Fruit fly (Drosophila melanogaster) whole organism, embryonic: ENCODE measurements around the gene Nin.

ENCODE experiments used
- Antp ChIP-seq: fragments of 200-800 bp; sonication (Bioruptor generic); optimal IDR thresholded peaks from 3 replicates; lab custom pipeline; 2016; ENCODE audit warnings: missing biosample characterization, missing genetic modification characterization
- B-H1 ChIP-seq: fragments of 200-800 bp; sonication (Bioruptor generic); IDR thresholded peaks from 3 replicates; pipeline ENCODE4 v1.3.6; 2022; ENCODE audit warnings: missing biosample characterization, missing genetic modification characterization
- Bgb ChIP-seq: fragments of 200-800 bp; sonication (Bioruptor generic); IDR thresholded peaks from 2 replicates; pipeline ENCODE4 v1.3.6; 2022; ENCODE audit warnings: missing biosample characterization, missing genetic modification characterization; ENCODE audit not compliant: partially characterized antibody
- Bteb2 ChIP-seq: fragments of 200-800 bp; sonication (Bioruptor generic); optimal IDR thresholded peaks from 2 replicates; lab custom pipeline; 2016; ENCODE audit warnings: missing biosample characterization, missing genetic modification characterization
- CG10366 ChIP-seq: fragments of 200-800 bp; sonication (Bioruptor generic); IDR thresholded peaks from 2 replicates; pipeline ENCODE4 v1.3.6; 2022; ENCODE audit warnings: missing biosample characterization, missing genetic modification characterization
- CG12769 ChIP-seq: fragments of 200-800 bp; sonication (Bioruptor generic); optimal IDR thresholded peaks from 2 replicates; lab custom pipeline; 2019; ENCODE audit warnings: missing biosample characterization, mild to moderate bottlenecking, missing genetic modification characterization, moderate library complexity
- CG14965 ChIP-seq: fragments of 200-800 bp; sonication (Bioruptor generic); optimal IDR thresholded peaks from 2 replicates; lab custom pipeline; 2016; ENCODE audit warnings: missing biosample characterization, missing genetic modification characterization, borderline replicate concordance
- CG17829 ChIP-seq: fragments of 200-800 bp; optimal IDR thresholded peaks from 2 replicates; lab custom pipeline; 2019; ENCODE audit warnings: missing biosample characterization, mild to moderate bottlenecking, missing genetic modification characterization, moderate library complexity
- CG18262 ChIP-seq: fragments of 200-800 bp; optimal IDR thresholded peaks from 3 replicates; lab custom pipeline; 2019; ENCODE audit warnings: missing biosample characterization, mild to moderate bottlenecking, missing genetic modification characterization, moderate library complexity
- CG2199 ChIP-seq: fragments of 200-800 bp; sonication (Bioruptor generic); IDR thresholded peaks from 3 replicates; pipeline ENCODE4 v1.3.6; 2022; ENCODE audit warnings: missing biosample characterization, missing genetic modification characterization
- CG2678 ChIP-seq: fragments of 200-800 bp; sonication (Bioruptor generic); optimal IDR thresholded peaks from 3 replicates; lab custom pipeline; 2019; ENCODE audit warnings: missing biosample characterization, mild to moderate bottlenecking, missing genetic modification characterization, moderate library complexity
- CG2712 ChIP-seq: fragments of 200-800 bp; optimal IDR thresholded peaks from 3 replicates; lab custom pipeline; 2019; ENCODE audit warnings: missing biosample characterization, mild to moderate bottlenecking, missing genetic modification characterization, moderate library complexity
- CG31388 ChIP-seq: fragments of 200-800 bp; sonication (Bioruptor generic); optimal IDR thresholded peaks from 2 replicates; lab custom pipeline; 2016; ENCODE audit warnings: missing biosample characterization, missing genetic modification characterization
- CG3281 ChIP-seq: fragments of 200-800 bp; sonication (Bioruptor generic); optimal IDR thresholded peaks from 3 replicates; lab custom pipeline; 2017; ENCODE audit warnings: missing biosample characterization, mild to moderate bottlenecking, missing genetic modification characterization
- CG4820 ChIP-seq: fragments of 200-800 bp; sonication (Bioruptor generic); optimal IDR thresholded peaks from 3 replicates; lab custom pipeline; 2016; ENCODE audit warnings: missing biosample characterization, missing genetic modification characterization
- CG6272 ChIP-seq: fragments of 200-800 bp; sonication (Bioruptor generic); IDR thresholded peaks from 2 replicates; pipeline ENCODE4 v1.3.6; 2022; ENCODE audit warnings: missing biosample characterization, missing genetic modification characterization
- CG6791 ChIP-seq: fragments of 200-800 bp; sonication (Bioruptor generic); IDR thresholded peaks from 3 replicates; pipeline ENCODE4 v1.3.6; 2022; ENCODE audit warnings: missing biosample characterization, missing genetic modification characterization; ENCODE audit not compliant: partially characterized antibody
- CG7839 ChIP-seq: fragments of 200-800 bp; sonication (Bioruptor generic); optimal IDR thresholded peaks from 3 replicates; lab custom pipeline; 2018; ENCODE audit warnings: missing biosample characterization, mild to moderate bottlenecking, missing genetic modification characterization, moderate library complexity
- CG8089 ChIP-seq: fragments of 200-800 bp; sonication (Bioruptor generic); optimal IDR thresholded peaks from 3 replicates; lab custom pipeline; 2016; ENCODE audit warnings: missing biosample characterization, missing genetic modification characterization
- CG8290 ChIP-seq, 3 experiments: fragments of 200-800 bp; sonication (Bioruptor generic); optimal IDR thresholded peaks; 2 replicates each; lab custom pipeline; 2016 to 2019; ENCODE audit warnings: missing biosample characterization in 3 of 3, missing genetic modification characterization in 3 of 3, mild to moderate bottlenecking in 2 of 3, moderate library complexity in 1 of 3
- Eip74EF ChIP-seq, 2 experiments: fragments of 200-800 bp in 1 of 2; fragments of >200 bp in 1 of 2; sonication (Bioruptor generic) in 1 of 2; optimal IDR thresholded peaks; 2 replicates each; lab custom pipeline; 2017 to 2019; ENCODE audit warnings: missing biosample characterization in 2 of 2, missing genetic modification characterization in 2 of 2, mild to moderate bottlenecking in 1 of 2, moderate library complexity in 1 of 2
- Fer1 ChIP-seq: fragments of 200-800 bp; sonication (Bioruptor generic); optimal IDR thresholded peaks from 2 replicates; lab custom pipeline; 2017; ENCODE audit warnings: missing biosample characterization, mild to moderate bottlenecking, missing genetic modification characterization
- Med ChIP-seq: fragments of 200-800 bp; sonication (Bioruptor generic); peaks from one replicate; lab custom pipeline; 2016; ENCODE audit warnings: missing biosample characterization, missing genetic modification characterization, mild to moderate bottlenecking, inconsistent platforms, moderate library complexity
- Opbp ChIP-seq: fragments of 200-800 bp; sonication (Bioruptor generic); IDR thresholded peaks from 3 replicates; pipeline ENCODE4 v1.3.6; 2022; ENCODE audit warnings: missing biosample characterization, missing genetic modification characterization; ENCODE audit not compliant: partially characterized antibody
- Stat92E ChIP-seq, 3 experiments: fragments of >200 bp in 2 of 3; fragments of 200-800 bp in 1 of 3; sonication (Bioruptor generic) in 1 of 3; optimal IDR thresholded peaks; 2 replicates each; lab custom pipeline; 2017 to 2019; ENCODE audit warnings: missing biosample characterization in 3 of 3, missing genetic modification characterization in 3 of 3, mild to moderate bottlenecking in 1 of 3, moderate library complexity in 1 of 3
- ato ChIP-seq: fragments of 200-800 bp; sonication (Bioruptor generic); IDR thresholded peaks from 2 replicates; pipeline ENCODE4 v1.3.6; 2022; ENCODE audit warnings: missing biosample characterization, missing genetic modification characterization; ENCODE audit not compliant: partially characterized antibody
- chinmo ChIP-seq: fragments of 200-800 bp; sonication (Bioruptor generic); IDR thresholded peaks from 4 replicates; pipeline ENCODE4 v1.3.6; 2022; ENCODE audit warnings: missing biosample characterization, missing genetic modification characterization; ENCODE audit not compliant: partially characterized antibody
- dmrt99B ChIP-seq: fragments of 200-800 bp; sonication (Bioruptor generic); optimal IDR thresholded peaks from 2 replicates; lab custom pipeline; 2018; ENCODE audit warnings: missing biosample characterization, mild to moderate bottlenecking, missing genetic modification characterization, moderate library complexity
- fu2 ChIP-seq: fragments of 200-800 bp; sonication (Bioruptor generic); optimal IDR thresholded peaks from 2 replicates; lab custom pipeline; 2016; ENCODE audit warnings: missing biosample characterization, missing genetic modification characterization
- gce ChIP-seq: fragments of 200-800 bp; sonication (Bioruptor generic); IDR thresholded peaks from 3 replicates; pipeline ENCODE4 v1.3.6; 2022; ENCODE audit warnings: missing biosample characterization, missing genetic modification characterization
- inv ChIP-seq: fragments of 200-800 bp; sonication (Bioruptor generic); IDR thresholded peaks from 2 replicates; pipeline ENCODE4 v1.3.6; 2022; ENCODE audit warnings: missing biosample characterization, missing genetic modification characterization; ENCODE audit not compliant: partially characterized antibody
- knrl ChIP-seq: fragments of 200-800 bp; sonication (Bioruptor generic); IDR thresholded peaks from 3 replicates; pipeline ENCODE4 v1.3.6; 2022; ENCODE audit warnings: missing biosample characterization, missing genetic modification characterization; ENCODE audit not compliant: partially characterized antibody
- lov ChIP-seq, 2 experiments: fragments of 200-800 bp in 1 of 2; fragments of >200 bp in 1 of 2; sonication (Bioruptor generic) in 1 of 2; IDR thresholded peaks in 1 of 2; optimal IDR thresholded peaks in 1 of 2; 2 replicates in 1 of 2; 3 replicates in 1 of 2; pipeline versions ENCODE4 v1.3.6 to Lab custom; 2017 to 2022; ENCODE audit warnings: missing biosample characterization in 1 of 2, missing genetic modification characterization in 1 of 2
- mld ChIP-seq: fragments of 200-800 bp; sonication (Bioruptor generic); IDR thresholded peaks from 3 replicates; pipeline ENCODE4 v1.3.6; 2022; ENCODE audit warnings: missing biosample characterization, missing genetic modification characterization; ENCODE audit not compliant: partially characterized antibody
- nerfin-2 ChIP-seq: fragments of 200-800 bp; sonication (Bioruptor generic); IDR thresholded peaks from 2 replicates; pipeline ENCODE4 v1.3.6; 2022; ENCODE audit warnings: missing biosample characterization, missing genetic modification characterization; ENCODE audit not compliant: partially characterized antibody
- peb ChIP-seq: fragments of 200-800 bp; sonication (Bioruptor generic); IDR thresholded peaks from 2 replicates; pipeline ENCODE4 v1.3.6; 2022; ENCODE audit warnings: missing biosample characterization, missing genetic modification characterization
- scrt ChIP-seq: fragments of 200-800 bp; sonication (Bioruptor generic); optimal IDR thresholded peaks from 2 replicates; lab custom pipeline; 2018; ENCODE audit warnings: missing biosample characterization, mild to moderate bottlenecking, missing genetic modification characterization, moderate library complexity
- sens ChIP-seq: fragments of 200-800 bp; sonication (Bioruptor generic); peaks from one replicate; lab custom pipeline; 2016; ENCODE audit warnings: missing biosample characterization, missing genetic modification characterization
- so ChIP-seq: fragments of 200-800 bp; sonication (Bioruptor generic); IDR thresholded peaks from 3 replicates; pipeline ENCODE4 v1.3.6; 2022; ENCODE audit warnings: missing biosample characterization, missing genetic modification characterization
- sr ChIP-seq: fragments of 200-800 bp; sonication (Bioruptor generic); IDR thresholded peaks from 3 replicates; pipeline ENCODE4 v1.3.6; 2022; ENCODE audit warnings: missing biosample characterization, missing genetic modification characterization
- tap ChIP-seq: fragments of 200-800 bp; optimal IDR thresholded peaks from 3 replicates; lab custom pipeline; 2019; ENCODE audit warnings: missing biosample characterization, mild to moderate bottlenecking, missing genetic modification characterization, moderate library complexity
- tna ChIP-seq: fragments of 200-800 bp; sonication (Bioruptor generic); IDR thresholded peaks from 2 replicates; pipeline ENCODE4 v1.3.6; 2022; ENCODE audit warnings: missing biosample characterization, missing genetic modification characterization; ENCODE audit not compliant: partially characterized antibody
- unc-4 ChIP-seq: fragments of 200-800 bp; sonication (Bioruptor generic); IDR thresholded peaks from 2 replicates; pipeline ENCODE4 v1.3.6; 2022; ENCODE audit warnings: missing biosample characterization, missing genetic modification characterization; ENCODE audit not compliant: partially characterized antibody
- vnd ChIP-seq: fragments of 200-800 bp; sonication (Bioruptor generic); IDR thresholded peaks from 3 replicates; pipeline ENCODE4 v1.3.6; 2022; ENCODE audit warnings: missing biosample characterization, missing genetic modification characterization; ENCODE audit not compliant: partially characterized antibody
- wdn ChIP-seq: fragments of 200-800 bp; sonication (Bioruptor generic); IDR thresholded peaks from 2 replicates; pipeline ENCODE4 v1.3.6; 2022; ENCODE audit warnings: missing biosample characterization, missing genetic modification characterization
- wor ChIP-seq: fragments of 200-800 bp; sonication (Bioruptor generic); IDR thresholded peaks from 2 replicates; pipeline ENCODE4 v1.3.6; 2022; ENCODE audit warnings: missing biosample characterization, missing genetic modification characterization
- zen ChIP-seq: fragments of 200-800 bp; sonication (Bioruptor generic); optimal IDR thresholded peaks from 3 replicates; lab custom pipeline; 2018; ENCODE audit warnings: missing biosample characterization, mild to moderate bottlenecking, missing genetic modification characterization, moderate library complexity

Gene Nin

dm6 chr2L:5240520-5240919 lies 37.8 kb downstream of the Nin start (continued):
- TF ChIP-seq Stat92E (GFP tag; optimal IDR thresholded peaks at IDR 0.05; lab: Kevin White, UChicago): peak in 1 of 3 experiments; percentile 69
- no peak for TF ChIP-seq dmrt99B (tag; lab: Kevin White, UChicago)
- TF ChIP-seq Bteb2: no peak
- TF ChIP-seq tap: peak; percentile 45
- peak; percentile 80 for TF ChIP-seq nerfin-2 (GFP tag; lab: Robert Waterston, UW)
- TF ChIP-seq CG6272 (GFP tag; lab: Robert Waterston, UW): no peak
- peak; percentile 75; the same call in 2 of the 4 replicates for TF ChIP-seq chinmo (GFP tag; lab: Robert Waterston, UW)
- TF ChIP-seq knrl (GFP tag; lab: Robert Waterston, UW): peak; percentile 70
- TF ChIP-seq CG31388: no peak
- TF ChIP-seq CG8089 (GFP tag; lab: Kevin White, UChicago): no peak
- TF ChIP-seq Antp (GFP tag; lab: Kevin White, UChicago): no peak
- TF ChIP-seq so (GFP tag; lab: Robert Waterston, UW): peak; percentile 7; the same call in 1 of the 3 replicates
- TF ChIP-seq unc-4 (GFP tag; lab: Robert Waterston, UW): peak; percentile 29; the same call in 1 of the 2 replicates
- TF ChIP-seq Eip74EF (GFP tag; optimal IDR thresholded peaks at IDR 0.05; lab: Kevin White, UChicago): no peak
- no peak for TF ChIP-seq CG4820 (GFP tag; lab: Kevin White, UChicago)
- TF ChIP-seq lov (optimal IDR thresholded peaks at IDR 0.05; lab: Kevin White, UChicago): peak; percentile 69
- TF ChIP-seq lov (GFP tag; IDR thresholded peaks at IDR 0.05; lab: Robert Waterston, UW): no peak
- TF ChIP-seq CG14965: no peak
- TF ChIP-seq CG10366 (GFP tag; lab: Robert Waterston, UW): no peak
- peak; percentile 54 for TF ChIP-seq CG12769 (tag; lab: Kevin White, UChicago)
- TF ChIP-seq tna (GFP tag; lab: Robert Waterston, UW): peak; percentile 90
- peak; percentile 92 for TF ChIP-seq CG6791 (GFP tag; lab: Robert Waterston, UW)
- TF ChIP-seq gce (GFP tag; lab: Robert Waterston, UW): no peak; the same call in 2 of the 3 replicates
- TF ChIP-seq ato: peak; percentile 78
- TF ChIP-seq peb (GFP tag; lab: Robert Waterston, UW): no peak
- TF ChIP-seq mld (GFP tag; lab: Robert Waterston, UW): peak; percentile 87
- TF ChIP-seq CG2199 (GFP tag; lab: Robert Waterston, UW): peak; percentile 89
- TF ChIP-seq vnd (GFP tag; lab: Robert Waterston, UW): peak; percentile 70
- TF ChIP-seq CG2712: peak; percentile 12
- TF ChIP-seq B-H1 (GFP tag; lab: Robert Waterston, UW): peak; percentile 14; the same call in 1 of the 3 replicates
- no peak for TF ChIP-seq fu2 (GFP tag; lab: Kevin White, UChicago)
- TF ChIP-seq Bgb (GFP tag; lab: Robert Waterston, UW): peak; percentile 87
- peak; percentile 4 for TF ChIP-seq CG18262
- peak; percentile 10 for TF ChIP-seq CG3281 (GFP tag; lab: Kevin White, UChicago)
- no peak for TF ChIP-seq scrt
- TF ChIP-seq wdn: no peak
- no peak for TF ChIP-seq Fer1 (GFP tag; lab: Kevin White, UChicago)
- no peak for TF ChIP-seq CG8290 (GFP tag; optimal IDR thresholded peaks at IDR 0.05; lab: Kevin White, UChicago)
- peak in 1 of 2 experiments; percentile 26 for TF ChIP-seq CG8290 (tag; optimal IDR thresholded peaks at IDR 0.05; lab: Kevin White, UChicago)
- TF ChIP-seq Med (GFP tag; lab: Kevin White, UChicago): peak; percentile 40
- peak; percentile 36; the same call in 1 of the 2 replicates for TF ChIP-seq inv (GFP tag; lab: Robert Waterston, UW)
- TF ChIP-seq CG2678: peak; percentile 23
- TF ChIP-seq wor: no peak
- TF ChIP-seq sr (GFP tag; lab: Robert Waterston, UW): 0 out of 3 replicates have a peak, but pooled peaks have one; percentile 23
- peak; percentile 32 for TF ChIP-seq sens
- TF ChIP-seq Opbp (GFP tag; lab: Robert Waterston, UW): peak; percentile 92
- TF ChIP-seq zen (tag; lab: Kevin White, UChicago): no peak
- no peak for TF ChIP-seq CG7839 (tag; lab: Kevin White, UChicago)
- TF ChIP-seq CG17829 (tag; lab: Kevin White, UChicago): peak; percentile 2
